Fruit fly (Drosophila melanogaster) whole organism, prepupa: ENCODE data around the gene Pp2B-14D.

Experiments used
- Blimp-1 ChIP-seq: fragments of 200-800 bp; sonication (Bioruptor generic); optimal IDR thresholded peaks from 3 replicates; lab custom pipeline; 2017; ENCODE audit warnings: missing biosample characterization, missing genetic modification characterization, mild to moderate bottlenecking, moderate library complexity, missing genetic modification reagents
- CG10631 ChIP-seq: fragments of 200-800 bp; sonication (Bioruptor generic); optimal IDR thresholded peaks from 2 replicates; lab custom pipeline; 2016; ENCODE audit warnings: missing biosample characterization, missing genetic modification characterization
- CG11294 ChIP-seq: fragments of 200-800 bp; sonication (Bioruptor generic); IDR thresholded peaks from 2 replicates; pipeline ENCODE4 v1.3.6; 2022; ENCODE audit warnings: missing biosample characterization, missing genetic modification characterization
- CG11762 ChIP-seq: fragments of 200-800 bp; sonication (Bioruptor generic); optimal IDR thresholded peaks from 3 replicates; lab custom pipeline; 2016; ENCODE audit warnings: missing biosample characterization, missing genetic modification characterization; ENCODE audit not compliant: insufficient read depth
- CG1621 ChIP-seq: fragments of 200-800 bp; sonication (Bioruptor generic); optimal IDR thresholded peaks from 3 replicates; lab custom pipeline; 2018; ENCODE audit warnings: missing biosample characterization, mild to moderate bottlenecking, missing genetic modification characterization
- CG16779 ChIP-seq: fragments of 200-800 bp; sonication (Bioruptor generic); optimal IDR thresholded peaks from 3 replicates; lab custom pipeline; 2017; ENCODE audit warnings: missing biosample characterization, mild to moderate bottlenecking, missing genetic modification characterization
- CG3032 ChIP-seq: fragments of 200-800 bp; optimal IDR thresholded peaks from 2 replicates; lab custom pipeline; 2019; ENCODE audit warnings: missing biosample characterization, mild to moderate bottlenecking, missing genetic modification characterization, moderate library complexity
- CG31627 ChIP-seq: fragments of 200-800 bp; sonication (Bioruptor generic); optimal IDR thresholded peaks from 3 replicates; lab custom pipeline; 2016; ENCODE audit warnings: missing biosample characterization, missing genetic modification characterization
- CG32006 ChIP-seq: fragments of 200-800 bp; sonication (Bioruptor generic); optimal IDR thresholded peaks from 3 replicates; lab custom pipeline; 2017; ENCODE audit warnings: missing biosample characterization, mild to moderate bottlenecking, missing genetic modification characterization
- CG3919 ChIP-seq: fragments of 200-800 bp; sonication (Bioruptor generic); optimal IDR thresholded peaks from 3 replicates; lab custom pipeline; 2016; ENCODE audit warnings: missing biosample characterization, missing genetic modification characterization
- CG6163 ChIP-seq: fragments of 200-800 bp; sonication (Bioruptor generic); IDR thresholded peaks from 3 replicates; pipeline ENCODE4 v1.3.6; 2022; ENCODE audit warnings: missing biosample characterization, missing genetic modification characterization
- CG6276 ChIP-seq: fragments of 200-800 bp; sonication (Bioruptor generic); optimal IDR thresholded peaks from 2 replicates; lab custom pipeline; 2017; ENCODE audit warnings: missing biosample characterization, mild to moderate bottlenecking, missing genetic modification characterization
- CG6792 ChIP-seq: fragments of 200-800 bp; sonication (Bioruptor generic); optimal IDR thresholded peaks from 3 replicates; lab custom pipeline; 2016; ENCODE audit warnings: missing biosample characterization, missing genetic modification characterization
- CG6808 ChIP-seq: fragments of 200-800 bp; sonication (Bioruptor generic); optimal IDR thresholded peaks from 3 replicates; lab custom pipeline; 2017; ENCODE audit warnings: missing biosample characterization, missing genetic modification characterization, mild to moderate bottlenecking, moderate library complexity, missing genetic modification reagents
- CG6854 ChIP-seq: fragments of 200-800 bp; sonication (Bioruptor generic); optimal IDR thresholded peaks from 2 replicates; lab custom pipeline; 2017; ENCODE audit warnings: missing biosample characterization, mild to moderate bottlenecking, missing genetic modification characterization
- CG8119 ChIP-seq: fragments of 200-800 bp; sonication (Bioruptor generic); IDR thresholded peaks from 3 replicates; pipeline ENCODE4 v1.3.6; 2022; ENCODE audit warnings: missing biosample characterization, missing genetic modification characterization
- CG8319 ChIP-seq: fragments of 200-800 bp; sonication (Bioruptor generic); optimal IDR thresholded peaks from 3 replicates; lab custom pipeline; 2016; ENCODE audit warnings: missing biosample characterization, missing genetic modification characterization
- CG8632 ChIP-seq: fragments of 200-800 bp; sonication (Bioruptor generic); optimal IDR thresholded peaks from 3 replicates; lab custom pipeline; 2016; ENCODE audit warnings: missing biosample characterization, missing genetic modification characterization
- CG9139 ChIP-seq: fragments of 200-800 bp; sonication (Bioruptor generic); optimal IDR thresholded peaks from 3 replicates; lab custom pipeline; 2017; ENCODE audit warnings: missing biosample characterization, mild to moderate bottlenecking, missing genetic modification characterization
- Eip78C ChIP-seq: fragments of 200-800 bp; sonication (Bioruptor generic); peaks from one replicate; lab custom pipeline; 2016; ENCODE audit warnings: missing biosample characterization, missing genetic modification characterization
- Eip93F ChIP-seq: fragments of 200-800 bp; sonication (Bioruptor generic); optimal IDR thresholded peaks from 2 replicates; lab custom pipeline; 2016; ENCODE audit warnings: missing biosample characterization, mild to moderate bottlenecking, missing genetic modification characterization
- Ets21C ChIP-seq: fragments of 200-800 bp; sonication (Bioruptor generic); optimal IDR thresholded peaks from 3 replicates; lab custom pipeline; 2016; ENCODE audit warnings: missing biosample characterization, missing genetic modification characterization
- Ets96B ChIP-seq: fragments of 200-800 bp; optimal IDR thresholded peaks from 2 replicates; lab custom pipeline; 2019; ENCODE audit warnings: missing biosample characterization, mild to moderate bottlenecking, missing genetic modification characterization, moderate library complexity
- Gug ChIP-seq: fragments of 200-800 bp; sonication (Bioruptor generic); IDR thresholded peaks from 2 replicates; pipeline ENCODE4 v1.3.6; 2022; ENCODE audit warnings: missing biosample characterization, missing genetic modification characterization
- Hr39 ChIP-seq: fragments of 200-800 bp; sonication (Bioruptor generic); optimal IDR thresholded peaks from 2 replicates; lab custom pipeline; 2016; ENCODE audit warnings: missing biosample characterization, missing genetic modification characterization
- Met ChIP-seq: fragments of 200-800 bp; sonication (Bioruptor generic); optimal IDR thresholded peaks from 3 replicates; lab custom pipeline; 2016; ENCODE audit warnings: missing biosample characterization, missing genetic modification characterization
- OdsH ChIP-seq: fragments of 200-800 bp; sonication (Bioruptor generic); optimal IDR thresholded peaks from 3 replicates; lab custom pipeline; 2016; ENCODE audit warnings: missing biosample characterization, missing genetic modification characterization
- Smox ChIP-seq: fragments of 200-800 bp; sonication (Bioruptor generic); optimal IDR thresholded peaks from 3 replicates; lab custom pipeline; 2016; ENCODE audit warnings: missing biosample characterization, missing genetic modification characterization
- Sox102F ChIP-seq: fragments of 200-800 bp; sonication (Bioruptor generic); optimal IDR thresholded peaks from 2 replicates; lab custom pipeline; 2016; ENCODE audit warnings: missing biosample characterization, mild to moderate bottlenecking, missing genetic modification characterization
- Sox14 ChIP-seq: fragments of 200-800 bp; sonication (Bioruptor generic); optimal IDR thresholded peaks from 3 replicates; lab custom pipeline; 2016; ENCODE audit warnings: missing biosample characterization, missing genetic modification characterization
- Sox15 ChIP-seq: fragments of 200-800 bp; sonication (Bioruptor generic); optimal IDR thresholded peaks from 3 replicates; lab custom pipeline; 2016; ENCODE audit warnings: missing biosample characterization, missing genetic modification characterization
- cyc ChIP-seq: fragments of 200-800 bp; sonication (Bioruptor generic); optimal IDR thresholded peaks from 3 replicates; lab custom pipeline; 2016; ENCODE audit warnings: missing biosample characterization, missing genetic modification characterization
- dsx ChIP-seq: fragments of 200-800 bp; optimal IDR thresholded peaks from 3 replicates; lab custom pipeline; 2019; ENCODE audit warnings: missing biosample characterization, mild to moderate bottlenecking, missing genetic modification characterization, moderate library complexity; ENCODE audit not compliant: poor library complexity, severe bottlenecking
- esn ChIP-seq: fragments of 200-800 bp; sonication (Bioruptor generic); optimal IDR thresholded peaks from 2 replicates; lab custom pipeline; 2016; ENCODE audit warnings: missing biosample characterization, mild to moderate bottlenecking, missing genetic modification characterization, moderate library complexity
- fkh ChIP-seq: fragments of 200-800 bp; sonication (Bioruptor generic); optimal IDR thresholded peaks from 3 replicates; lab custom pipeline; 2017; ENCODE audit warnings: missing biosample characterization, mild to moderate bottlenecking, missing genetic modification characterization, moderate library complexity
- ss ChIP-seq, 2 experiments: fragments of 200-800 bp; sonication (Bioruptor generic); optimal IDR thresholded peaks; 2 replicates in 1 of 2; 3 replicates in 1 of 2; lab custom pipeline; 2017 to 2018; ENCODE audit warnings: mild to moderate bottlenecking in 2 of 2, missing biosample characterization in 2 of 2, missing genetic modification characterization in 2 of 2, moderate library complexity in 1 of 2
- svp ChIP-seq: fragments of 200-800 bp; sonication (Bioruptor generic); peaks from one replicate; lab custom pipeline; 2016; ENCODE audit warnings: missing biosample characterization, missing genetic modification characterization

The Pp2B-14D gene

dm6 chrX:16559514-16560510, at the start of gene Pp2B-14D:
Gene Pp2B-14D, minus strand, starts transcription at chrX:16560016.
- TF ChIP-seq CG6854 (GFP tag; lab: Kevin White, UChicago) (peak; percentile 48), CG31627 (GFP tag; lab: Kevin White, UChicago) (no peak), cyc (GFP tag; lab: Kevin White, UChicago) (peak; percentile 6), svp (GFP tag; lab: Kevin White, UChicago) (peak; percentile 68), esn (peak; percentile 34), CG11294 (no peak), CG32006 (GFP tag; lab: Kevin White, UChicago) (no peak), Eip93F (no peak), Met (no peak), CG8319 (no peak), Gug (GFP tag; lab: Robert Waterston, UW) (no peak), CG3032 (tag; lab: Kevin White, UChicago) (peak; percentile 20), fkh (peak; percentile 81), ss (GFP tag; optimal IDR thresholded peaks at IDR 0.05; lab: Kevin White, UChicago) (peak; percentile 39 to 66), Sox102F (GFP tag; lab: Kevin White, UChicago) (peak; percentile 49), Hr39 (GFP tag; lab: Kevin White, UChicago) (no peak), CG8119 (GFP tag; lab: Robert Waterston, UW) (peak; percentile 40; the same call in 1 of the 3 replicates), CG6276 (peak; percentile 33), CG3919 (GFP tag; lab: Kevin White, UChicago) (peak; percentile 3), CG16779 (tag; lab: Kevin White, UChicago) (no peak), CG1621 (tag; lab: Kevin White, UChicago) (peak; percentile 69), Eip78C (GFP tag; lab: Kevin White, UChicago) (peak; percentile 72), dsx (no peak), CG6163 (GFP tag; lab: Robert Waterston, UW) (no peak; the same call in 2 of the 3 replicates), Smox (GFP tag; lab: Kevin White, UChicago) (no peak), Blimp-1 (peak; percentile 37), CG11762 (GFP tag; lab: Kevin White, UChicago) (no peak), CG8632 (GFP tag; lab: Kevin White, UChicago) (no peak), Sox15 (GFP tag; lab: Kevin White, UChicago) (no peak), Ets21C (GFP tag; lab: Kevin White, UChicago) (no peak), CG9139 (GFP tag; lab: Kevin White, UChicago) (peak; percentile 43), CG6808 (GFP tag; lab: Kevin White, UChicago) (peak; percentile 18), CG10631 (GFP tag; lab: Kevin White, UChicago) (no peak), Ets96B (peak; percentile 5)

- TF ChIP-seq CG1621 (tag; lab: Kevin White, UChicago) = peak; percentile 45
- TF ChIP-seq CG6276 = no peak
- TF ChIP-seq OdsH = no peak
- TF ChIP-seq ss (GFP tag; optimal IDR thresholded peaks at IDR 0.05; lab: Kevin White, UChicago) = peak in 1 of 2 experiments; percentile 4
- TF ChIP-seq Sox14 = no peak
- TF ChIP-seq esn = no peak
- TF ChIP-seq CG6792 (GFP tag; lab: Kevin White, UChicago) = no peak
- no peak for TF ChIP-seq CG10631 (GFP tag; lab: Kevin White, UChicago)
- no peak for TF ChIP-seq CG11294
Measured at dm6 chrX:16607828-16608227, 48.0 kb upstream of the Pp2B-14D start.
